Fruit fly (Drosophila melanogaster) whole organism, wandering third instar larva: ENCODE results near the gene CG43630.
A peak's percentile ranks its signal among the peaks of the same experiment; 100 is the strongest.

Source experiments
- Abd-B ChIP-seq: fragments of >200 bp; optimal IDR thresholded peaks from 2 replicates; lab custom pipeline; 2017; ENCODE audit warnings: missing biosample characterization, missing genetic modification characterization
- Mio ChIP-seq: sonication (Bioruptor generic); optimal IDR thresholded peaks from 2 replicates; lab custom pipeline; 2016; ENCODE audit warnings: missing biosample characterization, missing genetic modification characterization
- br ChIP-seq: fragments of 200-800 bp; sonication (Bioruptor generic); optimal IDR thresholded peaks from 2 replicates; lab custom pipeline; 2016; ENCODE audit warnings: missing biosample characterization, missing genetic modification characterization
- dmrt93B ChIP-seq: fragments of 200-800 bp; sonication (Bioruptor generic); optimal IDR thresholded peaks from 2 replicates; lab custom pipeline; 2018; ENCODE audit warnings: missing biosample characterization, mild to moderate bottlenecking, missing genetic modification characterization
- fru ChIP-seq: fragments of 200-800 bp; sonication (Bioruptor generic); optimal IDR thresholded peaks from 3 replicates; lab custom pipeline; 2016; ENCODE audit warnings: missing biosample characterization, mild to moderate bottlenecking, missing genetic modification characterization
- h ChIP-seq: fragments of 200-800 bp; sonication (Bioruptor generic); optimal IDR thresholded peaks from 3 replicates; lab custom pipeline; 2016; ENCODE audit warnings: missing biosample characterization, mild to moderate bottlenecking, missing genetic modification characterization
- lola ChIP-seq: fragments of >200 bp; optimal IDR thresholded peaks from 2 replicates; lab custom pipeline; 2017; ENCODE audit warnings: missing biosample characterization, missing genetic modification characterization
- psq ChIP-seq: fragments of 200-800 bp; sonication (Bioruptor generic); optimal IDR thresholded peaks from 3 replicates; lab custom pipeline; 2017; ENCODE audit warnings: missing biosample characterization, mild to moderate bottlenecking, missing genetic modification characterization, moderate library complexity

DNA sequence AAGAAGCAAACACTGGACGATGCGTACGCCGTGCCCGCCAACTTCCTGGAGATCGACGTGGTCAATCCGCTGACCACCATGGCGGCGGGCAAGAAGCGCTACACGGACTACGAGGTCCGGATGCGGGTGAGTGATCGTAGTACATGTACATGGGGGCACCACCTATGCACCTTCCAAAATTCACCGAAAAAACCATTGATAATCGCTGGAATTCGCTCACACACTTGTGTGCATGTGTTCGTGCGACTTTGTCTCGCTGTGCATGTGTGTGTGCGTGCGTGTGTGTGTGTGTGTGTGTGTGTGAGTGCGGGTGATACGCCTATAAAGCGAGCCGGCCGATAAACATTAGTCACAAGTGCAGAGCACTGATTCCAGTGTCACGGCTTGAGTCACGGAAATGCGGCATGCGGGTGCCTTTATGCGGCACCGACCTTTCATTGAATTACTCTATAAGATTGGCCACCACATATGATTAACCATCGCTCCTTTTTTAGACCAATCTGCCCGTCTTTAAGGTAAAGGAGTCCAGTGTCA, 47.6 kb downstream of the CG43630 start:
- TF ChIP-seq br (GFP tag; lab: Kevin White, UChicago) (no peak), h (GFP tag; lab: Kevin White, UChicago) (no peak), fru (no peak), Abd-B (GFP tag; lab: Kevin White, UChicago) (peak; percentile 23), psq (GFP tag; lab: Kevin White, UChicago) (no peak), Mio (GFP tag; lab: Kevin White, UChicago) (no peak), lola (no peak), dmrt93B (GFP tag; lab: Kevin White, UChicago) (no peak)
